Fruit fly (Drosophila melanogaster) whole organism: Measurements from ENCODE around the gene Polr3I.

Experiments
- CG8478 ChIP-seq: fragments of >200 bp; optimal IDR thresholded peaks from 2 replicates; lab custom pipeline; 2018; ENCODE audit warnings: inconsistent platforms
- usp ChIP-seq: fragments of >200 bp; optimal IDR thresholded peaks from 2 replicates; lab custom pipeline; 2017; ENCODE audit warnings: missing biosample characterization, missing genetic modification characterization, mixed read lengths

- TF ChIP-seq CG8478 (lab: Kevin White, UChicago) (no peak), usp (no peak)
Measured at dm6 chrX:16924069-16924721, 39.8 kb downstream of the Polr3I start.
